Comparison of ENCODE assay signal across 2 fruit fly cellular contexts in genomic region chrX:16745942-16746341, dm6.
TF ChIP-seq lines count a peak whose summit lies in the region.

No protein-coding gene starts in this region.

- no peak for TF ChIP-seq CTCF in whole organism, embryonic (GFP tag; optimal IDR thresholded peaks at IDR 0.05; lab: Kevin White, UChicago)

TF ChIP-seq in whole organism, embryonic, 481 proteins besides CTCF, POLR2A, EP300 and RAD21:
- TF ChIP-seq CG11696 (GFP tag; IDR thresholded peaks at IDR 0.05; lab: Robert Waterston, UW) (peak; percentile 45; the same call in 1 of the 2 replicates), GATAe (GFP tag; conservative IDR thresholded peaks at IDR 0.05; lab: Robert Waterston, UW) (0 out of 2 replicates have a peak, but pooled peaks have one; percentile 18), CrebB (tag; optimal IDR thresholded peaks at IDR 0.05; lab: Kevin White, UChicago) (no peak), sug (tag; optimal IDR thresholded peaks at IDR 0.05; lab: Kevin White, UChicago) (peak; percentile 85), sd (tag; optimal IDR thresholded peaks at IDR 0.05; lab: Kevin White, UChicago) (peak; percentile 48), exex (tag; optimal IDR thresholded peaks at IDR 0.05; lab: Kevin White, UChicago) (peak; percentile 64), CG3281 (GFP tag; optimal IDR thresholded peaks at IDR 0.05; lab: Kevin White, UChicago) (no peak), grn (GFP tag; optimal IDR thresholded peaks at IDR 0.05; lab: Kevin White, UChicago) (peak; percentile 28), CG34376 (GFP tag; optimal IDR thresholded peaks at IDR 0.05; lab: Kevin White, UChicago) (peak; percentile 16)

TF ChIP-seq in whole organism, prepupa, 60 proteins besides CTCF, POLR2A, EP300 and RAD21:
- peak; percentile 15 for TF ChIP-seq Eip78C (GFP tag; lab: Kevin White, UChicago)
- TF ChIP-seq CG11762 (GFP tag; optimal IDR thresholded peaks at IDR 0.05; lab: Kevin White, UChicago; ENCODE audit: insufficient read depth) = no peak
TF ChIP-seq in whole organism, prepupa: peak in this region for 1.
